Fruit fly (Drosophila melanogaster) whole organism, embryonic: ENCODE data around the gene Mvd.

ENCODE experiments used
- BEAF-32 ChIP-seq: fragments of 200-800 bp; sonication (Bioruptor generic); optimal IDR thresholded peaks from 3 replicates; lab custom pipeline; 2017; ENCODE audit warnings: missing biosample characterization, missing genetic modification characterization, mild to moderate bottlenecking, moderate library complexity, missing genetic modification reagents
- Bgb ChIP-seq: fragments of 200-800 bp; sonication (Bioruptor generic); IDR thresholded peaks from 2 replicates; pipeline ENCODE4 v1.3.6; 2022; ENCODE audit warnings: missing biosample characterization, missing genetic modification characterization; ENCODE audit not compliant: partially characterized antibody
- Bteb2 ChIP-seq: fragments of 200-800 bp; sonication (Bioruptor generic); optimal IDR thresholded peaks from 2 replicates; lab custom pipeline; 2016; ENCODE audit warnings: missing biosample characterization, missing genetic modification characterization
- CG11456 ChIP-seq: fragments of 200-800 bp; sonication (Bioruptor generic); IDR thresholded peaks from 3 replicates; pipeline ENCODE4 v1.3.6; 2022; ENCODE audit warnings: missing biosample characterization, missing genetic modification characterization
- CG12299 ChIP-seq: fragments of 200-800 bp; sonication (Bioruptor generic); optimal IDR thresholded peaks from 2 replicates; lab custom pipeline; 2018; ENCODE audit warnings: missing biosample characterization, mild to moderate bottlenecking, missing genetic modification characterization
- CG12391 ChIP-seq: fragments of 200-800 bp; sonication (Bioruptor generic); optimal IDR thresholded peaks from 3 replicates; lab custom pipeline; 2018; ENCODE audit warnings: missing biosample characterization, mild to moderate bottlenecking, missing genetic modification characterization, moderate library complexity
- CG13775 ChIP-seq: fragments of 200-800 bp; sonication (Bioruptor generic); optimal IDR thresholded peaks from 3 replicates; lab custom pipeline; 2017; ENCODE audit warnings: missing biosample characterization, mild to moderate bottlenecking, missing genetic modification characterization
- CG1603 ChIP-seq: fragments of 200-800 bp; sonication (Bioruptor generic); optimal IDR thresholded peaks from 2 replicates; lab custom pipeline; 2019; ENCODE audit warnings: missing biosample characterization, mild to moderate bottlenecking, missing genetic modification characterization, moderate library complexity
- CG1647 ChIP-seq: fragments of 200-800 bp; sonication (Bioruptor generic); optimal IDR thresholded peaks from 3 replicates; lab custom pipeline; 2016; ENCODE audit warnings: missing biosample characterization, missing genetic modification characterization
- CG16813 ChIP-seq: fragments of 200-800 bp; sonication (Bioruptor generic); IDR thresholded peaks from 3 replicates; pipeline ENCODE4 v1.3.6; 2022; ENCODE audit warnings: missing biosample characterization, missing genetic modification characterization; ENCODE audit not compliant: partially characterized antibody
- CG30020 ChIP-seq: fragments of 200-800 bp; optimal IDR thresholded peaks from 2 replicates; lab custom pipeline; 2019; ENCODE audit warnings: missing biosample characterization, mild to moderate bottlenecking, missing genetic modification characterization, moderate library complexity
- CG33213 ChIP-seq: fragments of 200-800 bp; sonication (Bioruptor generic); optimal IDR thresholded peaks from 3 replicates; lab custom pipeline; 2016; ENCODE audit warnings: missing biosample characterization, missing genetic modification characterization
- CG4360 ChIP-seq: fragments of 200-800 bp; sonication (Bioruptor generic); IDR thresholded peaks from 2 replicates; pipeline ENCODE4 v1.3.6; 2022; ENCODE audit warnings: missing biosample characterization, missing genetic modification characterization
- CG4404 ChIP-seq: fragments of 200-800 bp; sonication (Bioruptor generic); IDR thresholded peaks from 2 replicates; pipeline ENCODE4 v1.3.6; 2022; ENCODE audit warnings: missing biosample characterization, missing genetic modification characterization
- CG9797 ChIP-seq: fragments of 200-800 bp; sonication (Bioruptor generic); optimal IDR thresholded peaks from 3 replicates; lab custom pipeline; 2018; ENCODE audit warnings: missing biosample characterization, mild to moderate bottlenecking, missing genetic modification characterization
- Camta ChIP-seq: fragments of 200-800 bp; sonication (Bioruptor generic); optimal IDR thresholded peaks from 2 replicates; lab custom pipeline; 2016; ENCODE audit warnings: missing biosample characterization, missing genetic modification characterization
- ERR ChIP-seq: fragments of 200-800 bp; sonication (Bioruptor generic); optimal IDR thresholded peaks from 2 replicates; lab custom pipeline; 2016; ENCODE audit warnings: missing biosample characterization, missing genetic modification characterization
- Eip74EF ChIP-seq, 2 experiments: fragments of 200-800 bp in 1 of 2; fragments of >200 bp in 1 of 2; sonication (Bioruptor generic) in 1 of 2; optimal IDR thresholded peaks; 2 replicates each; lab custom pipeline; 2017 to 2019; ENCODE audit warnings: missing biosample characterization in 2 of 2, missing genetic modification characterization in 2 of 2, mild to moderate bottlenecking in 1 of 2, moderate library complexity in 1 of 2
- Elba2 ChIP-seq: fragments of 200-800 bp; sonication (Bioruptor generic); optimal IDR thresholded peaks from 3 replicates; lab custom pipeline; 2016; ENCODE audit warnings: missing biosample characterization, missing genetic modification characterization
- Fer2 ChIP-seq: fragments of 200-800 bp; sonication (Bioruptor generic); optimal IDR thresholded peaks from 2 replicates; lab custom pipeline; 2018; ENCODE audit warnings: missing biosample characterization, mild to moderate bottlenecking, missing genetic modification characterization, moderate library complexity
- HmgZ ChIP-seq: fragments of 200-800 bp; sonication (Bioruptor generic); optimal IDR thresholded peaks from 2 replicates; lab custom pipeline; 2018; ENCODE audit warnings: missing biosample characterization, mild to moderate bottlenecking, missing genetic modification characterization
- NC2β ChIP-seq: fragments of 200-800 bp; sonication (Bioruptor generic); optimal IDR thresholded peaks from 2 replicates; lab custom pipeline; 2016; ENCODE audit warnings: missing biosample characterization, missing genetic modification characterization
- Opbp ChIP-seq: fragments of 200-800 bp; sonication (Bioruptor generic); IDR thresholded peaks from 3 replicates; pipeline ENCODE4 v1.3.6; 2022; ENCODE audit warnings: missing biosample characterization, missing genetic modification characterization; ENCODE audit not compliant: partially characterized antibody
- TFAM ChIP-seq: fragments of 200-800 bp; sonication (Bioruptor generic); optimal IDR thresholded peaks from 2 replicates; lab custom pipeline; 2017; ENCODE audit warnings: missing biosample characterization, missing genetic modification characterization, inconsistent platforms
- abd-A ChIP-seq: fragments of 200-800 bp; sonication (Bioruptor generic); optimal IDR thresholded peaks from 3 replicates; lab custom pipeline; 2019; ENCODE audit warnings: missing biosample characterization, mild to moderate bottlenecking, missing genetic modification characterization, moderate library complexity
- bbx ChIP-seq: fragments of 200-800 bp; sonication (Bioruptor generic); IDR thresholded peaks from 2 replicates; pipeline ENCODE4 v1.3.6; 2022; ENCODE audit warnings: missing biosample characterization, missing genetic modification characterization; ENCODE audit not compliant: partially characterized antibody
- croc ChIP-seq: fragments of 200-800 bp; sonication (Bioruptor generic); conservative IDR thresholded peaks from 3 replicates; pipeline ENCODE4 v1.3.6; 2022; ENCODE audit warnings: missing biosample characterization, missing genetic modification characterization
- crp ChIP-seq, 2 experiments: fragments of 200-800 bp; sonication (Bioruptor generic); optimal IDR thresholded peaks; 2 replicates in 1 of 2; 3 replicates in 1 of 2; lab custom pipeline; 2017; ENCODE audit warnings: missing biosample characterization in 2 of 2, missing genetic modification characterization in 2 of 2, mild to moderate bottlenecking in 1 of 2, moderate library complexity in 1 of 2
- dati ChIP-seq: fragments of 200-800 bp; sonication (Bioruptor generic); IDR thresholded peaks from 2 replicates; pipeline ENCODE4 v1.3.6; 2022; ENCODE audit warnings: missing biosample characterization, missing genetic modification characterization
- disco-r ChIP-seq: fragments of 200-800 bp; sonication (Bioruptor generic); optimal IDR thresholded peaks from 2 replicates; lab custom pipeline; 2016; ENCODE audit warnings: missing biosample characterization, missing genetic modification characterization
- dmrt11E ChIP-seq: fragments of 200-800 bp; sonication (Bioruptor generic); optimal IDR thresholded peaks from 3 replicates; lab custom pipeline; 2018; ENCODE audit warnings: missing biosample characterization, mild to moderate bottlenecking, missing genetic modification characterization, moderate library complexity
- dpn ChIP-seq, 2 experiments: fragments of 200-800 bp; sonication (Bioruptor generic); optimal IDR thresholded peaks; 3 replicates each; lab custom pipeline; 2016; ENCODE audit warnings: missing biosample characterization in 2 of 2, missing genetic modification characterization in 2 of 2
- h ChIP-seq: fragments of >200 bp; optimal IDR thresholded peaks from 2 replicates; lab custom pipeline; 2017
- insv ChIP-seq, 2 experiments: fragments of 200-800 bp; sonication (Bioruptor generic); optimal IDR thresholded peaks; 3 replicates each; lab custom pipeline; 2016 to 2018; ENCODE audit warnings: missing biosample characterization in 2 of 2, missing genetic modification characterization in 2 of 2
- kah ChIP-seq: fragments of 200-800 bp; sonication (Bioruptor generic); optimal IDR thresholded peaks from 2 replicates; lab custom pipeline; 2018; ENCODE audit warnings: missing biosample characterization, mild to moderate bottlenecking, missing genetic modification characterization
- lilli ChIP-seq: fragments of 200-800 bp; sonication (Bioruptor generic); optimal IDR thresholded peaks from 3 replicates; lab custom pipeline; 2016; ENCODE audit warnings: missing biosample characterization, missing genetic modification characterization
- lola ChIP-seq, 3 experiments: fragments of >200 bp in 2 of 3; fragments of 200-800 bp in 1 of 3; sonication (Bioruptor generic) in 1 of 3; optimal IDR thresholded peaks; 2 replicates each; lab custom pipeline; 2017 to 2019; ENCODE audit warnings: missing biosample characterization in 3 of 3, missing genetic modification characterization in 3 of 3, mild to moderate bottlenecking in 1 of 3, moderate library complexity in 1 of 3
- nerfin-2 ChIP-seq: fragments of 200-800 bp; sonication (Bioruptor generic); IDR thresholded peaks from 2 replicates; pipeline ENCODE4 v1.3.6; 2022; ENCODE audit warnings: missing biosample characterization, missing genetic modification characterization; ENCODE audit not compliant: partially characterized antibody
- nmo ChIP-seq: fragments of 200-800 bp; sonication (Bioruptor generic); optimal IDR thresholded peaks from 2 replicates; lab custom pipeline; 2018; ENCODE audit warnings: missing biosample characterization, mild to moderate bottlenecking, missing genetic modification characterization, moderate library complexity
- otp ChIP-seq: fragments of 200-800 bp; sonication (Bioruptor generic); IDR thresholded peaks from 3 replicates; pipeline ENCODE4, ENCODE4 v1.3.6; 2022; ENCODE audit warnings: missing biosample characterization, missing genetic modification characterization
- row ChIP-seq: fragments of 200-800 bp; sonication (Bioruptor generic); IDR thresholded peaks from 3 replicates; pipeline ENCODE4 v1.3.6; 2022; ENCODE audit warnings: missing biosample characterization, missing genetic modification characterization
- sqz ChIP-seq: fragments of 200-800 bp; sonication (Bioruptor generic); optimal IDR thresholded peaks from 3 replicates; lab custom pipeline; 2018; ENCODE audit warnings: missing biosample characterization, mild to moderate bottlenecking, missing genetic modification characterization
- ssp ChIP-seq: fragments of 200-800 bp; sonication (Bioruptor generic); IDR thresholded peaks from 2 replicates; pipeline ENCODE4 v1.3.6; 2022; ENCODE audit warnings: missing biosample characterization, missing genetic modification characterization
- toy ChIP-seq: fragments of 200-800 bp; sonication (Bioruptor generic); IDR thresholded peaks from 2 replicates; pipeline ENCODE4 v1.3.6; 2022; ENCODE audit warnings: missing biosample characterization, missing genetic modification characterization
- zfh1 ChIP-seq: fragments of 200-800 bp; sonication (Bioruptor generic); IDR thresholded peaks from 3 replicates; pipeline ENCODE4 v1.3.6; 2022; ENCODE audit warnings: missing biosample characterization, missing genetic modification characterization

Mvd gene

DNA sequence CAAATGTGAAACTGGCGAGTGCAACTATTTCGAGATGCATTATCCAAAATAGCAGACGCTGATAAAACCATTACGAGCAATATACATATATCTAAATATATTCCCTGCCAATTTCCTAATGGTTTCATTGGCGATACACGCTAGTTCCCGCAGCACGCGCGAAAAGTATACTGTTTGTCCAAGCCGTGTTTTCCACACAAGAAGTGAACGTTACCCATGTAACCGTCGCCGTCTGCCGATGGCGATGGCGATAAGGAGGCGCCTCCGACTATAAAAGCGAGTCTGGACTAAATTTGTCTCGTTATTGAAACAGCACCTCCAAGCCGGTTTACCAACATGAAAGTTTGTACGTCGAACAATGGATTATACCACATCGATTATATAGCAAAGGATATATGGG, 29.9 kb downstream of the Mvd start, which contains the start of gene CG43673:
Gene CG43673, plus strand, starts transcription at position 301 of the 400 bp plus-strand sequence.
- TF ChIP-seq CG11456 (GFP tag; lab: Robert Waterston, UW) (no peak), CG1647 (no peak), dati (GFP tag; lab: Robert Waterston, UW) (no peak), insv (GFP tag; optimal IDR thresholded peaks at IDR 0.05; lab: Kevin White, UChicago) (no peak), abd-A (tag; lab: Kevin White, UChicago) (no peak), CG16813 (GFP tag; lab: Robert Waterston, UW) (no peak), nerfin-2 (GFP tag; lab: Robert Waterston, UW) (no peak), bbx (no peak), ssp (GFP tag; lab: Robert Waterston, UW) (no peak), lola (GFP tag; optimal IDR thresholded peaks at IDR 0.05; lab: Kevin White, UChicago) (no peak), Bteb2 (GFP tag; lab: Kevin White, UChicago) (no peak), NC2β (no peak), Elba2 (GFP tag; lab: Kevin White, UChicago) (no peak)

DNA sequence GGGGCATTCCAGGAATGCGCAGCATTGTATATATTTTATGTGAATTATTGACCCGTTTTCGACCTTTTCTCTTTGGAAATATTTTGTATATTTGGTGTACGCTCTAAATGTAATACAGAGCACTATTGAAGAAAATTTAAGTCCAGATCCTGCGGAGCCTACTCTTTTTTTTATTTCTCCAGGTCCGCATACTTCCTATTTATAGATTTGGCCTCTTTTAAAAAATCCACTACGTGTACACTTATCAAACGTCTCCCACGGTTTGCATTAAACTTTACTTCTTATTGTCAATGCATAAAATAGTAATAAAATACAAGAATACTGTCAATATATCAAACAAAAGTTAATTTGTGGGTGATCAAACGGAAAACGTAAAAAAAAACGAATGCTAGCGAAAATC, 34.6 kb downstream of the Mvd start, which contains the start of gene Efhc1.1:
Gene Efhc1.1, minus strand, starts transcription at position 101 of the 400 bp plus-strand sequence.
- no peak for TF ChIP-seq CG4360 (GFP tag; lab: Robert Waterston, UW)
- TF ChIP-seq sqz (GFP tag; lab: Kevin White, UChicago) = no peak
- no peak for TF ChIP-seq CG13775
- TF ChIP-seq ERR = no peak
- TF ChIP-seq Fer2 (tag; lab: Kevin White, UChicago) = no peak
- no peak for TF ChIP-seq zfh1 (GFP tag; lab: Robert Waterston, UW)
- no peak for TF ChIP-seq disco-r (GFP tag; lab: Kevin White, UChicago)
- TF ChIP-seq kah (GFP tag; lab: Kevin White, UChicago) = no peak
- no peak for TF ChIP-seq nmo (GFP tag; lab: Kevin White, UChicago)
- TF ChIP-seq dmrt11E (tag; lab: Kevin White, UChicago) = no peak
- TF ChIP-seq toy (GFP tag; lab: Robert Waterston, UW) = no peak
- no peak for TF ChIP-seq CG12299 (tag; lab: Kevin White, UChicago)
- TF ChIP-seq Bgb (GFP tag; lab: Robert Waterston, UW) = no peak
- no peak for TF ChIP-seq croc

DNA sequence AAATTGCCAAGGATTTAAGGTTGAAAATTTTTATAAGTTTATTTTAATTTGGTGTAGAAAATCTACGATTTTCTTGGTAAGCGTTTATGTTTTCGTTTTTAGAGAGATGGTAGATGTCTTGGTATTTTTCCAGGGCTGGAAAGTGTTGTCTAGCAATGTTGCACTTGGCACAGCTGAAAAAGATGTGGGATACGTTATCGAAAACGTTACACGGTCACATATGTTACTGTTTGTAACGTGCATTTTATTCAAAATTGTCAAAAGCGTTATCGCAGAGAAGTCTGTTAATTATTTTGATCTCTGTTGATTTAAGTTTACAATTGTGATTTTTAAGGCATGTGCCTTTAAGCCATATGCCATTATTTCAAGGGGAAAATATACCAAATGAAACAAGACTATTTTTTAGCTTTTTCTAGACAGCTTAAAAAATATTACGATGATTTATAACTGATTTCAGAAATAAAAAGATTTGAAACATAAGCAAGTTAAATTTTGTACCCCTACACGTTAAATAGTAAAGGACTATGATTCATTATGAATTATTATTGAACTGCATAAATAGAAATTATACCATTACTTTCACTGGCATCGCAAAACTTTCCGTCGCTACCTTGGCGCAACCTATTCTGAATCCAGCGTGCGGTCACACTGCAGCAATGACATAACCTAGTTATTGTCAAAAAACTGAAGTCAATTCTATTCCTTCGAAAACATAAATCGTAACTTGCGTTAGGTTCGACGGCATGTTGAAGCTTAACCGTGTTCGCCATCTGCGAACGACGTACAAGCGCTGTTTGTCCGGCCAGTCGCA, 36.7 kb downstream of the Mvd start, which contains the start of the genes Paf-AHalpha and mRpS30:
Gene Paf-AHalpha, minus strand, starts transcription at position 155 of the 811 bp plus-strand sequence.
Gene mRpS30, plus strand, starts transcription at position 619 of the 811 bp plus-strand sequence.
- TF ChIP-seq Eip74EF (GFP tag; optimal IDR thresholded peaks at IDR 0.05; lab: Kevin White, UChicago) (no peak), CG12391 (tag; lab: Kevin White, UChicago) (peak; percentile 5), lilli (peak; percentile 38), CG13775 (no peak), BEAF-32 (peak; percentile 51), Bgb (GFP tag; lab: Robert Waterston, UW) (peak; percentile 29; the same call in 1 of the 2 replicates), CG4404 (no peak), Camta (GFP tag; lab: Kevin White, UChicago) (no peak), row (GFP tag; lab: Robert Waterston, UW) (peak; percentile 31; the same call in 2 of the 3 replicates), CG1647 (no peak), nmo (GFP tag; lab: Kevin White, UChicago) (peak; percentile 12), CG1603 (tag; lab: Kevin White, UChicago) (peak; percentile 99), otp (GFP tag; lab: Robert Waterston, UW) (no peak), crp (GFP tag; optimal IDR thresholded peaks at IDR 0.05; lab: Kevin White, UChicago) (peak in 1 of 2 experiments; percentile 78), dpn (GFP tag; optimal IDR thresholded peaks at IDR 0.05; lab: Kevin White, UChicago) (peak in 1 of 2 experiments; percentile 3), HmgZ (peak; percentile 13), Opbp (peak; percentile 18; the same call in 1 of the 3 replicates), CG30020 (peak; percentile 84), h (lab: Kevin White, UChicago) (no peak), CG9797 (peak; percentile 60), CG33213 (GFP tag; lab: Kevin White, UChicago) (peak; percentile 30), TFAM (GFP tag; lab: Kevin White, UChicago) (no peak)
